Worm (Caenorhabditis elegans): ENCODE measurements around the gene F14H8.5.

Gene F14H8.5

DNA sequence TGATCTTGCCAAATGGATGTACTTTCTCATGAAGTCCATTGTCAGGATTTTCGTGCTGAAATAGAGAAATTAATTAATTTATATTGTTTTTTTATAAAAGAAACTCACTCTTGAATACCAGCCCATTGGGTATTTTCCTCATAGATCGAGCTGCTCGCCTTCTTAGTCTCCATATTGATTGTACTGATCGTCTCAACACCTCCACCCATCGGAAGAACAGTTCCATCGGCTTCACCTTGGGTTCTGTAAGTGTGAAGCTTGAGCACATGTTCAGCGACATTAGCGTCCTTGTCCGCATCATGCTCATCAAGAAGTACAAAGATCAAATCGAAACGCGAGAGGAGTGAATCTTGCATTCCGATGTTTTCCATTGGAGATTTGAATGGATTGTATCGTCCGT, 36.9 kb downstream of the F14H8.5 start:
- no peak for TF ChIP-seq unc-62 (GFP tag; optimal IDR thresholded peaks at IDR 0.05)

DNA sequence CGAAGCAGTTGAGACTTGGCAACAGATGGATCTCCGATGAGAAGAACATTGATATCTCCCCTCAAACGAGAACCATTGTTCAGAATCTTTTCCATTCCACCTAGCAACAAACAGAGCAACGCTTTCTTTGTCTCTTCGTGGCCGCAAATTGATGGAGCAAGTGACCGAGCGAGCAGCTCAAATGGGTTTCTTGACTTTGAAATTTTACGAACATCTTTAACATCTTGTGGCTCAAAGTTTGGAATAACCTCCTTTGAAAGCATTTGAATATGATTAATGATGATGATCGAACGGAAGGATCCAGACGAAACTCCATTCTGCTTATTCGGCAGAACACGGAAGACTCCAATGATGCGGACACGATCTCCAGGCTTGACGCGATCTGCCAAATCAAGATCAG, 37.6 kb downstream of the F14H8.5 start:
- no peak for TF ChIP-seq unc-62 (GFP tag; optimal IDR thresholded peaks at IDR 0.05)

DNA sequence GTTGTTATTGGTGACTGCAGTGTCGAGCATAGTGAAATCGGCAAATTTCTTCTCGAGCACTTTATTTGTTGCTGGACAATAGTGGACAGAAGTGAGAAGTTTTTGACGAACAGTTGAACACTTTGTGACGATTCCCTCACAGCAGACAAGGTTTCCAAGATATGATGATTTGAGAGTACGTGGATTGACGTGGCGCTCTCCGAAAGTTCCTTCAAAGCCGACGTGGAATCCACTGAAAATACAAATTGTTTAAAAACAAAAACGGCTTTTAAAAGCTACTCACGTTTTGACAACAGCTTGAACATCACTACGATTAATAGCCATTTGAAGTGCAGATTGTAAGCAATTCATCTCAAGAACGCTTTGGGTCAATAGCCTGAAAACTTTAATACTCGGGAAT, 38.1 kb downstream of the F14H8.5 start:
- no peak for TF ChIP-seq unc-62 (GFP tag; optimal IDR thresholded peaks at IDR 0.05)

DNA sequence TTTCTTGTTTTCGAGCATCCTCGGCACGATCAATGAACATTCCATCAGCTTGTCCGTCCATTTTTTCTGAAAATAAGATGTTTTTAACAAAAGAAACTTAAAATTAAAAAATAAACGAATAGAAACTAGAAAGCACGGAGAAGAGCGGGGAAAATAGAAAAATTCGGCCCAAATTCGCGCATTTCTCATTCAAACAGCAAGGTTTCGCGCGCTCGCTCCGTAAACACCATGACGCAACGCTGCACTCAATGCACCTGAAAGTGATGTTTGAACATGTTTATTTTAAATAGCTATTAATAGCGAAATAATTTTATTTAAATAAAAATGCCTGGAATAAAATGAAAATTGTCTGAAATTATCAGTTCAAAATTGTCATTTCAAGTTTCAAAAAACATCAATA, 38.7 kb downstream of the F14H8.5 start, which contains the start of the genes mcm-3 and C25D7.15:
TSS of gene mcm-3 (minus strand) at position 66 of the 400 bp plus-strand sequence.
TSS of gene C25D7.15 (plus strand) at position 275 of the 400 bp plus-strand sequence.
- TF ChIP-seq unc-62 (GFP tag; optimal IDR thresholded peaks at IDR 0.05): no peak

DNA sequence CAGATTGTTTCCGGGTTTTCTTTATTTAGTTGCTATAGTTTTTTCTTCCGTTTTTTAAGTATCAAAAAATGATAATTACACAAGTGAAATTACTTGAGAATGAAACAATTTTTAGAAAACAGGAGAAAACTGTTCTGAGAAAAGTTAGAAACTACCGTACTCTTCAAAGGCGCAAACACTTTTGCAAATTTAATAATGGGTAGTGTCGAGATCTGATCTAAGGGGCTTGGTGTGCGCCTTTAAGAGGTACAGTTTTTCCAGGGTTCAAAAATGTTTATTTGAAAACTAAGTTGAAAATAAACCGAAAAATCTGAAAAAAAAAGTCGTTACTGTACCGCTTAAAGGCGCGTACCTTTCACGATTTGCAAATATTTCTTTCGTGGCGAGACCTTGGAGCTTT, 39.8 kb downstream of the F14H8.5 start:
- no peak for TF ChIP-seq unc-62 (GFP tag; optimal IDR thresholded peaks at IDR 0.05)

DNA sequence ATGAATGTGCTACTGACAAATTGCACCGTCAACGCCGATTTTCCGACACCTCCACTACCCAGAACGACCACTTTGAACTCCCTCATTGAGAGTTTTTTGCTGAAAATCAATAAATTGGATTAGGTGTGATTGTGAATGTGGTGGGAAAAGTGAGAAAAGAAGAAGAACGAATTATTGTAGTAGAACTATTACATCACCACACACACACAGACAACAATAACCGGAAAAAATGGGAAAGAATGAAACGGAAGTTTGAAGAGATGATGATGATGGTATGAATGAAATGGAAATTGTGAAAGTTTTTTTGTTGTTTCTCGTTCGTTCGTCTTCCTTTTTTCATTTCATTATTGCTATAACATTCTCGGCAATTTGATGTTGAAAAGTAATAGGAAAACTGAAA, 43.2 kb downstream of the F14H8.5 start, which contains the start of gene rap-2:
TSS of gene rap-2 (minus strand) at position 101 of the 400 bp plus-strand sequence.
- TF ChIP-seq unc-62 (GFP tag; optimal IDR thresholded peaks at IDR 0.05): no peak

DNA sequence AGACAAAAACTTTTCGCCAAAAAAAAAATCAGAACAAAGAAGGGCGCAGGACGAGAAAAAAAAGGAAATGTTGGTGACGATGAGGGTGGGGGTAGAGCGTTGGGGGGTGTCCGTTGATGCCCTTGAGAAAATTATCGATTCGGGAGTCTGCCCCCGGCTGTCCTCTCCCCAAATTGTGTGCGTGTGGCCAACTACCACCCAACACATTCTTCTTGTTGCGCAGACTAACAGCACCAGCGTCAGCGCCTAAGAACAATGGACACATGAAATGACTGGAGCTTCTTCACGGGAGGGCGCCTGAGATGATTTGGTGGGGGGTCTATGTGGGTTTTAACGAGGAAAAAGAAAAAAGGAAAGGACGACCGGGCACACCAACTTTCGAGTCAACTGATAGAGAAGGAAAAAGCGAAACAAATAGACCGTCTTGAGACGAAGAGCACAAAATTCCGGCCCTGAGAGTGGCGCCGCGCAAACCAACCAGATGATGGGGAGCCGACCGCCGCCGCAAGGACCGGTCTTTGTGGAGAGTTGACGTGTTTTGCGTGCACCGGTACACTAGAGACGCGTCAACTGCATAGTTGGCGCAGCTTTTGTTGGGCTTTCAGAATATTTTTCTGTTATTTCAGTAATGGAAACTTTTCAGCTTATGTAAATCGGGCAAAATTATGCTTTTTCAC, 44.4 kb downstream of the F14H8.5 start, which contains the start of gene C25D7.9:
TSS of gene C25D7.9 (plus strand) at position 68 of the 677 bp plus-strand sequence.
- TF ChIP-seq unc-62 (GFP tag; optimal IDR thresholded peaks at IDR 0.05): no peak

DNA sequence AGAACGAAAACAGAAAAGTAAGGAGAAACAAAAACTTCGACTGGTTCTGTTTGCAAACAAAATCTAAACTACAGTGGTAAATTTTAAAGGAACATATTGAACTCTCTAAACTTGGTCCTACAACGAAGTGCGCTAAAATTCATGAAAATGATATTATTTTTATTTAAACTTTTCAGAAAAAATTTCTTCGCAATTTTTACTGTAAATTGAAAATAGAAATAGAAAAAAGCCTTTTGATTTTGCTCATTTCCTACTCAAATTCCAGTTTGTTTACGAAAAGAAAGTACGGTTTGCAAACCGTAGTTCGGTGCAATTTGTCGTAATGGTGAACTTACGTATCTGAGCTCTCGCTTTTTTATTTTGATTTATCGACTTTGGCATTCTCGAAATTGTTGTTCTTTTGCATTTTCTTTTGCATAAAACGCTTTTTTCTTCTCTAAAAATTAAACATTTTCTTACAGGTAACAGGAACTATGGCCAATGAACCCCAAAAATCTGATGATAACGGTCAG, 45.1 kb downstream of the F14H8.5 start, which contains the start of gene otub-1:
TSS of gene otub-1 (plus strand) at position 462 of the 512 bp plus-strand sequence.
- TF ChIP-seq unc-62 (GFP tag; optimal IDR thresholded peaks at IDR 0.05): no peak

DNA sequence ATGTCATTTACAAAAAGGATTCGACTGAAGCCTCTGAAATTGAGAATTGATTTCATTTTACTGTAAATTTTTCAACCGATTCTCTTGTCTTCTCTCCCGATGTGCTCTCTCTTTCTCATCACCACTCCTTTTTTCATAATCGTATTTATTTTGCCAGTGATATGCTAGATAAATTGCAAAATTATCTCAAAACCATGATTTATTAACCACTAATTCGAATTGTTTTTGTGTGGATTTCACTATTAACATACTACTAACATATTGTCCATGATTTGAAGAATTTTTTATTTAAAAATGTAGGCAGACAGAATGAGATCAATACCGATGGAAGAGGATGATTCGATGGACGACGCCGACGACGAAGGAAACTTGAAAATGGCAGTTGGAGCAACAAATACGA, 46.3 kb downstream of the F14H8.5 start, which contains the start of gene C25D7.10:
TSS of gene C25D7.10 (plus strand) at position 301 of the 400 bp plus-strand sequence.
- TF ChIP-seq unc-62 (GFP tag; optimal IDR thresholded peaks at IDR 0.05): no peak

DNA sequence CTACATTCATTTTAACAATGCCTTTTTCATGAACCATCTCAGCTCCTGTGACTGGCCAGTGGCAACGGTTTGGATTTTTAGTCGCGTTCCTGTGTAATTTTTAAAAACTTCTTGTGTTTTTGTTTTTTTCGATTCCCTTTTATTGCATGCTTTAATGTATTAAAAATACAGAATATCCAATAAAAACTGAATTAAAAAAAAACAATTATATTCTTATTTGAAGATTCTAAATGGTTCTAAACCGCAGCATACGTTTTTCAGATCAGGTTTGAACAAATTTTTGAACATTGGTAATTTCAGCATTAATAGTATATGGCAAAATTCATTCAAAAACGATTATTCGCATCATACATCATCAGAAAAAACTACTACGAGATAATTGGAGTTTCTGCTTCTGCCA, 47.5 kb downstream of the F14H8.5 start, which contains the start of gene dnj-3:
TSS of gene dnj-3 (plus strand) at position 301 of the 400 bp plus-strand sequence.
- no peak for TF ChIP-seq unc-62 (GFP tag; optimal IDR thresholded peaks at IDR 0.05)

DNA sequence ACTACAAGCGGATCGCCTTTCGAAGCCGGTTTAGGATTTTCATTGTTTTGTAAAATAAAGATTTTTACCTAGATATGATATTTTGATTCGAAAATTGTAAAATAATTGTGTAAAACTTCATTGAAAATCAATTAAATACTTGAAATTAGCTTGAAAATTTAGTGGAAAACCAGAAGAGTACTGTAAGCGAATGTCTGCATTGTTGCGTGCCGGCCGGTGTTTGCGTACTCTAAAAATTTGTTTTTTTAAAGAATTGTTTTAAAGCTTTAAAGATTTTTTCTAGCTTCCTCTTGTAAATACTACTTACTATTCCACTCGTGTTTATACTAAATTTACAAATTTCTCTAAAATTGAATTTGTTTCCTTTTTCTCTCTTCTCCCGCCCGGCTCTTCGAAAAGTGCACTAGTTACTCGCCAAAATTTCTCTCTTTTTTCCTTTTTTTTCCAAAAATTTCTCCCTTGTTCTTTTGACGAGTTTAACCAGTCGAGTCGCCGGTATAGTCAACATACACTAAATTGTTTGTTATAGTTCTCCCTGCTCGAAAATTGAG, 48.7 kb downstream of the F14H8.5 start:
- no peak for TF ChIP-seq unc-62 (GFP tag; optimal IDR thresholded peaks at IDR 0.05)

DNA sequence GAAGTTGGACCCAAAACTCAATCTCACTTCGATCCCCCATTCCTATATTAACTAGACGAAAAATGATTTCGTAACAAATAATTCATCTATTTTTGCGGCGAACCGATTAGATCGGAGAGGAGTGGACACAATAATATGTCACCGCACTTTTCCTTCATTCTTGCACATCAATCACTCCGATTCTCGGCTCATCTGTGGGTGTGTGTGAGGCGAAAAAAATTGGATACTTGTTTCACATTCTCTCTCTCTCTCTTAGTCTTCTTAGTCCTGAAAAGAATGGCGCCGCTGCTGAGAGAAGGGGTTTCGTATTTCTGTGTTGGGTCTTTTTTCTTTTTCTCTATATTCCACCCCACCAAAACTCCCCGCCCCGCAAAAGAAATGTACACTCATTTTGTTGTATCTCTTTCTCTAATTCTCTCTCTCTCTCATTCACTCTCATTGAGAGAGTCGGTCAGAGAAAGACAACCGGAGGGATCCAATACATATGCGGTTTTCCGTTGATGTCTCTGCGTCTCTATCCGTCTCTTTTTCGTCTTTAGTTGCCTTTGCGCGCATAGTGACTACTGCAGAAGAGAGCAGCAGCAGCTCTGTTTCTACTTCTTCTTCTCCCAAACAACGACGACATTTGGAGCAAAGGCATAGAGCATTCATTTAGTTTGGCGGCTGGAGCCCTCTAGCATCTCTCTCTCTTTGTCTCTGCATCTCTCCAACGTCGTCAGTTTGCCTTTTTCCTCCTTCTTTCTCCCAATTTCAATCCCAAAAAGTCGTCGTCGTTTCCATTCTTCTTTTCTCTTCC, 50.4 kb downstream of the F14H8.5 start, which contains the start of gene unc-76:
TSS of gene unc-76 (plus strand) at position 746 of the 796 bp plus-strand sequence.
- TF ChIP-seq unc-62 (GFP tag; optimal IDR thresholded peaks at IDR 0.05): no peak
